Fruit fly (Drosophila melanogaster) whole organism, pupa: Measurements from ENCODE around the gene FipoQ.

ENCODE experiments used
- CG10348 ChIP-seq: fragments of 200-800 bp; sonication (Bioruptor generic); IDR thresholded peaks from 2 replicates; pipeline ENCODE4 v1.3.6; 2022; ENCODE audit warnings: missing biosample characterization, missing genetic modification characterization
- CG12605 ChIP-seq: fragments of 200-800 bp; sonication (Bioruptor generic); IDR thresholded peaks from 2 replicates; pipeline ENCODE4 v1.3.6; 2022; ENCODE audit warnings: missing biosample characterization, missing genetic modification characterization
- CG13204 ChIP-seq: fragments of 200-800 bp; sonication (Bioruptor generic); optimal IDR thresholded peaks from 2 replicates; lab custom pipeline; 2018; ENCODE audit warnings: missing biosample characterization, mild to moderate bottlenecking, missing genetic modification characterization, moderate library complexity
- CG14655 ChIP-seq: fragments of 200-800 bp; sonication (Bioruptor generic); optimal IDR thresholded peaks from 3 replicates; lab custom pipeline; 2017; ENCODE audit warnings: mild to moderate bottlenecking, missing biosample characterization, missing genetic modification reagents, missing genetic modification characterization
- CG15710 ChIP-seq: fragments of 200-800 bp; sonication (Bioruptor generic); optimal IDR thresholded peaks from 2 replicates; lab custom pipeline; 2018; ENCODE audit warnings: missing biosample characterization, mild to moderate bottlenecking, missing genetic modification characterization, moderate library complexity
- CG17806 ChIP-seq: fragments of 200-800 bp; sonication (Bioruptor generic); optimal IDR thresholded peaks from 2 replicates; lab custom pipeline; 2018; ENCODE audit warnings: missing biosample characterization, mild to moderate bottlenecking, missing genetic modification characterization, moderate library complexity
- CG32121 ChIP-seq: fragments of 200-800 bp; sonication (Bioruptor generic); IDR thresholded peaks from 2 replicates; pipeline ENCODE4 v1.3.6; 2022; ENCODE audit warnings: missing biosample characterization, missing genetic modification characterization
- CG34367 ChIP-seq: fragments of 200-800 bp; sonication (Bioruptor generic); optimal IDR thresholded peaks from 2 replicates; lab custom pipeline; 2018; ENCODE audit warnings: missing biosample characterization, mild to moderate bottlenecking, missing genetic modification characterization
- CG4496 ChIP-seq: fragments of 200-800 bp; sonication (Bioruptor generic); IDR thresholded peaks from 3 replicates; pipeline ENCODE4 v1.3.6; 2022; ENCODE audit warnings: missing biosample characterization, missing genetic modification characterization
- CG8159 ChIP-seq: fragments of 200-800 bp; sonication (Bioruptor generic); optimal IDR thresholded peaks from 3 replicates; lab custom pipeline; 2018; ENCODE audit warnings: missing biosample characterization, mild to moderate bottlenecking, missing genetic modification characterization, moderate library complexity
- CG8301 ChIP-seq: fragments of 200-800 bp; sonication (Bioruptor generic); optimal IDR thresholded peaks from 2 replicates; lab custom pipeline; 2018; ENCODE audit warnings: missing biosample characterization, mild to moderate bottlenecking, missing genetic modification characterization
- CG9948 ChIP-seq: fragments of 200-800 bp; sonication (Bioruptor generic); optimal IDR thresholded peaks from 2 replicates; lab custom pipeline; 2018; ENCODE audit warnings: missing biosample characterization, mild to moderate bottlenecking, missing genetic modification characterization, moderate library complexity
- D1 ChIP-seq: fragments of 200-800 bp; sonication (Bioruptor generic); optimal IDR thresholded peaks from 2 replicates; lab custom pipeline; 2018; ENCODE audit warnings: missing biosample characterization, mild to moderate bottlenecking, missing genetic modification characterization, moderate library complexity
- EcR ChIP-seq: fragments of 200-800 bp; sonication (Bioruptor generic); optimal IDR thresholded peaks from 3 replicates; lab custom pipeline; 2019; ENCODE audit warnings: missing biosample characterization, missing genetic modification characterization, mild to moderate bottlenecking, moderate library complexity, missing genetic modification reagents
- Ets98B ChIP-seq: fragments of 200-800 bp; sonication (Bioruptor generic); IDR thresholded peaks from 2 replicates; pipeline ENCODE4 v1.3.6; 2022; ENCODE audit warnings: missing biosample characterization, missing genetic modification characterization
- Pif1A ChIP-seq: fragments of 200-800 bp; sonication (Bioruptor generic); optimal IDR thresholded peaks from 3 replicates; lab custom pipeline; 2016; ENCODE audit warnings: missing biosample characterization, missing genetic modification characterization
- Pif1B ChIP-seq: fragments of 200-800 bp; sonication (Bioruptor generic); optimal IDR thresholded peaks from 3 replicates; lab custom pipeline; 2016; ENCODE audit warnings: missing biosample characterization, missing genetic modification characterization
- Snoo ChIP-seq: fragments of 200-800 bp; sonication (Bioruptor generic); optimal IDR thresholded peaks from 3 replicates; lab custom pipeline; 2017; ENCODE audit warnings: missing biosample characterization, mild to moderate bottlenecking, missing genetic modification characterization, inconsistent platforms
- fd96Ca ChIP-seq: fragments of 200-800 bp; sonication (Bioruptor generic); IDR thresholded peaks from 3 replicates; pipeline ENCODE4 v1.3.6; 2022; ENCODE audit warnings: missing biosample characterization, missing genetic modification characterization
- gl ChIP-seq: fragments of 200-800 bp; sonication (Bioruptor generic); optimal IDR thresholded peaks from 2 replicates; lab custom pipeline; 2018; ENCODE audit warnings: missing biosample characterization, mild to moderate bottlenecking, missing genetic modification characterization
- rn ChIP-seq: fragments of 200-800 bp; sonication (Bioruptor generic); IDR thresholded peaks from 2 replicates; pipeline ENCODE4 v1.3.6; 2022; ENCODE audit warnings: missing biosample characterization, missing genetic modification characterization

Gene FipoQ

dm6 chr3R:29460225-29460927 is 34.2 kb upstream of the FipoQ start:
- TF ChIP-seq CG34367 (no peak), CG12605 (GFP tag; lab: Robert Waterston, UW) (peak; percentile 59), CG8301 (peak; percentile 1), rn (no peak), CG10348 (GFP tag; lab: Robert Waterston, UW) (no peak), D1 (tag; lab: Kevin White, UChicago) (no peak), EcR (GFP tag; lab: Kevin White, UChicago) (no peak), CG9948 (tag; lab: Kevin White, UChicago) (peak; percentile 16), Ets98B (GFP tag; lab: Robert Waterston, UW) (peak; percentile 36; the same call in 1 of the 2 replicates), CG17806 (tag; lab: Kevin White, UChicago) (peak; percentile 18), CG4496 (GFP tag; lab: Robert Waterston, UW) (peak; percentile 71), fd96Ca (GFP tag; lab: Robert Waterston, UW) (peak; percentile 55; the same call in 1 of the 3 replicates), CG8159 (tag; lab: Kevin White, UChicago) (peak; percentile 4), CG13204 (GFP tag; lab: Kevin White, UChicago) (no peak), Snoo (tag; lab: Kevin White, UChicago) (no peak), gl (no peak), CG32121 (no peak; the same call in 1 of the 2 replicates), CG15710 (tag; lab: Kevin White, UChicago) (peak; percentile 20), Pif1B (peak; percentile 18), Pif1A (GFP tag; lab: Kevin White, UChicago) (no peak), CG14655 (GFP tag; lab: Kevin White, UChicago) (peak; percentile 44)

DNA sequence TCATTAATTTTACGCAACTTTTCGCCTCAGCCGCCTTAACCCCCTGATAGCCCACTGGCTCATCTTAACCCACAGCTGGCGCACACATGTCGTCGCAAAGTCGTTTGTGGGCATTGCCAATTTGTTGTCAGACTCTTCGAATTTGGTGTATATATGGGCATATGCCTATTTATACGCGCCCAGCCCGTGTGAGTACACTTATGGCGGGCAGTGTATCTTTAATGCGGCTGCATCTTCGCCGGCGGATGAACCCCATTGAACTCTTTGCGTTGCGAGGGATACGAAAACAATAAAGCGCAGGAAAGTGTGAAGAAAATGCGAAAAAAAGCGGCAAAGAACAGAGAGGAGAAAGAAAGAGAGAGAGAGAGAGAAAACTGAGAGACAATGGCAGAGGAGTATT is 33.5 kb upstream of the FipoQ start:
- TF ChIP-seq Pif1A (GFP tag; lab: Kevin White, UChicago) (no peak), CG34367 (no peak), Pif1B (no peak), CG15710 (tag; lab: Kevin White, UChicago) (peak; percentile 18), CG10348 (GFP tag; lab: Robert Waterston, UW) (no peak), D1 (tag; lab: Kevin White, UChicago) (no peak), gl (no peak), CG12605 (GFP tag; lab: Robert Waterston, UW) (no peak), CG8159 (tag; lab: Kevin White, UChicago) (peak; percentile 37), EcR (GFP tag; lab: Kevin White, UChicago) (peak; percentile 91), CG8301 (no peak), CG17806 (tag; lab: Kevin White, UChicago) (peak; percentile 1), CG14655 (GFP tag; lab: Kevin White, UChicago) (peak; percentile 18), CG32121 (peak; percentile 46), CG4496 (GFP tag; lab: Robert Waterston, UW) (peak; percentile 53; the same call in 1 of the 3 replicates), CG9948 (tag; lab: Kevin White, UChicago) (peak; percentile 22), CG13204 (GFP tag; lab: Kevin White, UChicago) (no peak), rn (no peak), fd96Ca (GFP tag; lab: Robert Waterston, UW) (peak; percentile 57), Ets98B (GFP tag; lab: Robert Waterston, UW) (peak; percentile 64), Snoo (tag; lab: Kevin White, UChicago) (peak; percentile 1)

DNA sequence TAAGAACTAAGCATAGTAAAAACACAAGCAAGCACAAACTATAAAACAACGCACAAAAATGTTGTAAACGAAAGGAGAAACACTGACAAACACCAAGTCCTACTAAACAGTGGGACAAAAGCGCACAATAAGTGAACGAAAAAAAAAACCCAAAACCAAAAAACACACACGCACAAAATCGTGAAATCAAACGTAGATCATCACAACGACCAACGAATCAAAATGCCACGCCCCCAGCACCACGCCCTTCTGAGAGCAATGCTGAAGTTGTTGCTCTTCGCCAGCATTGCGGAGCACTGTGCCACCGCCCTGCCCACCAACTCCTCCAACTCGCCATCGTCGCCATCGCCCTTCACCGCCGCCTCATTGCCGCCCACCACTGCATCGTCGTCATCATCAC is 32.7 kb upstream of the FipoQ start:
- TF ChIP-seq Pif1A (GFP tag; lab: Kevin White, UChicago) (no peak), Snoo (tag; lab: Kevin White, UChicago) (no peak), CG12605 (GFP tag; lab: Robert Waterston, UW) (peak; percentile 19; the same call in 1 of the 2 replicates), D1 (tag; lab: Kevin White, UChicago) (no peak), CG8301 (no peak), CG4496 (GFP tag; lab: Robert Waterston, UW) (peak; percentile 71; the same call in 1 of the 3 replicates), CG8159 (tag; lab: Kevin White, UChicago) (no peak), CG9948 (tag; lab: Kevin White, UChicago) (no peak), EcR (GFP tag; lab: Kevin White, UChicago) (no peak), Pif1B (no peak), CG14655 (GFP tag; lab: Kevin White, UChicago) (no peak), CG32121 (no peak), fd96Ca (GFP tag; lab: Robert Waterston, UW) (peak; percentile 61), CG13204 (GFP tag; lab: Kevin White, UChicago) (no peak), gl (no peak), CG10348 (GFP tag; lab: Robert Waterston, UW) (no peak), CG34367 (no peak), CG15710 (tag; lab: Kevin White, UChicago) (no peak), CG17806 (tag; lab: Kevin White, UChicago) (no peak), Ets98B (GFP tag; lab: Robert Waterston, UW) (peak; percentile 47), rn (no peak)

DNA sequence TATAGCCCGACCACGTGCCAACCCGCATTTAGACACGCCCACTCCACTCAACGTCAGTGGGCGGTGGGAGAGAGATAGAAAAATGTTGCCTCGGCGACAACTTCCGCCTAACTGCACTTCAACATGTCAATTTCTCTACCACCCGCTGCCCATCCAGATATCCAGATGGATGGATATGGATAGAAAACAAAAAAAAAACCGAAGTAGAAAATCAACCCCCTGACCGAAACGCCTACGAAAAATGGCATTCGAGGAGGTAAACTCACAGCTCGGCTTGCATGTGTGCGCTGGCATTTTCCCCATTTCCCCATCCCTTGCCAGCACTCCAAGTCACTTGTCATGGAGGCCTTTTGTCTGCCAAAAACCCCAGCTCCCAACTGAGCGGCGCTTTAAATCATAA is 27.8 kb upstream of the FipoQ start:
- TF ChIP-seq Pif1B (no peak), Snoo (tag; lab: Kevin White, UChicago) (no peak), CG15710 (tag; lab: Kevin White, UChicago) (no peak), CG17806 (tag; lab: Kevin White, UChicago) (no peak), CG4496 (GFP tag; lab: Robert Waterston, UW) (no peak), fd96Ca (GFP tag; lab: Robert Waterston, UW) (no peak), Ets98B (GFP tag; lab: Robert Waterston, UW) (no peak), CG8301 (no peak), CG14655 (GFP tag; lab: Kevin White, UChicago) (no peak)

DNA sequence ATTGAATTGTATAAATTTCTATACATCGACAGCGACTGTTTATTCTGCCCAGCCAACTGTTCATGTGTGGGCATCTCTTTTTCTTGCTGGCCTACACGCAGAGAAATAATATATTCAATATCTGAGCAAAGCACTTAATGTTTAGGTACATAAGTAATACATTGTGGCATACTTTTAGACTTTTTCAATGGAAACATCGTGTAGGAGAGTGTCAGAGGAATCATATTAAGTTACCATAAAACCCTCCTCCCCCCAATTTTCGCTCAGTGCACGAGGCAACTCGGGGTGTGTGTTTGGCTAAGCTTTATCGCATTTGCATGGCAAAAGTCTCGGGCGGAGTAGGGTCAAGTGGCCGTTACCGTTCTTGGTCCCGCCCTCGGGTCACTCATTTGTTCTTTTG is 24.5 kb upstream of the FipoQ start:
- no peak for TF ChIP-seq CG12605 (GFP tag; lab: Robert Waterston, UW)
- no peak for TF ChIP-seq EcR (GFP tag; lab: Kevin White, UChicago)
